Fruit fly (Drosophila melanogaster) whole organism, embryonic: ENCODE measurements around the gene CG44013.

Experiments
- Awh ChIP-seq: fragments of 200-800 bp; sonication (Bioruptor generic); IDR thresholded peaks from 2 replicates; pipeline ENCODE4, ENCODE4 v1.3.6; 2022; ENCODE audit warnings: missing biosample characterization, missing genetic modification characterization
- CG10147 ChIP-seq: fragments of 200-800 bp; sonication (Bioruptor generic); optimal IDR thresholded peaks from 2 replicates; lab custom pipeline; 2019; ENCODE audit warnings: missing biosample characterization, mild to moderate bottlenecking, missing genetic modification characterization, moderate library complexity
- CG13424 ChIP-seq: fragments of 200-800 bp; sonication (Bioruptor generic); optimal IDR thresholded peaks from 2 replicates; lab custom pipeline; 2019; ENCODE audit warnings: missing biosample characterization, mild to moderate bottlenecking, missing genetic modification characterization, moderate library complexity
- CG14860 ChIP-seq: fragments of 200-800 bp; sonication (Bioruptor generic); IDR thresholded peaks from 3 replicates; pipeline ENCODE4 v1.3.6; 2022; ENCODE audit warnings: missing biosample characterization, missing genetic modification characterization; ENCODE audit not compliant: partially characterized antibody
- CG9215 ChIP-seq: fragments of 200-800 bp; sonication (Bioruptor generic); IDR thresholded peaks from 2 replicates; pipeline ENCODE4 v1.3.6; 2022; ENCODE audit warnings: missing biosample characterization, missing genetic modification characterization
- Sin3A ChIP-seq: fragments of >200 bp; optimal IDR thresholded peaks from 2 replicates; lab custom pipeline; 2018
- ato ChIP-seq: fragments of 200-800 bp; sonication (Bioruptor generic); IDR thresholded peaks from 2 replicates; pipeline ENCODE4 v1.3.6; 2022; ENCODE audit warnings: missing biosample characterization, missing genetic modification characterization; ENCODE audit not compliant: partially characterized antibody
- disco-r ChIP-seq: fragments of 200-800 bp; sonication (Bioruptor generic); optimal IDR thresholded peaks from 2 replicates; lab custom pipeline; 2016; ENCODE audit warnings: missing biosample characterization, missing genetic modification characterization
- insv ChIP-seq, 2 experiments: fragments of 200-800 bp; sonication (Bioruptor generic); optimal IDR thresholded peaks; 3 replicates each; lab custom pipeline; 2016 to 2018; ENCODE audit warnings: missing biosample characterization in 2 of 2, missing genetic modification characterization in 2 of 2
- kah ChIP-seq: fragments of 200-800 bp; sonication (Bioruptor generic); optimal IDR thresholded peaks from 2 replicates; lab custom pipeline; 2018; ENCODE audit warnings: missing biosample characterization, mild to moderate bottlenecking, missing genetic modification characterization
- nom ChIP-seq: fragments of 200-800 bp; sonication (Bioruptor generic); optimal IDR thresholded peaks from 2 replicates; lab custom pipeline; 2017; ENCODE audit warnings: missing biosample characterization, missing genetic modification characterization, mild to moderate bottlenecking, moderate library complexity, missing genetic modification reagents
- sisA ChIP-seq: fragments of 200-800 bp; sonication (Bioruptor generic); IDR thresholded peaks from 2 replicates; pipeline ENCODE4 v1.3.6; 2022; ENCODE audit warnings: missing biosample characterization, missing genetic modification characterization
- sna ChIP-seq: fragments of 200-800 bp; sonication (Bioruptor generic); IDR thresholded peaks from 2 replicates; pipeline ENCODE4 v1.3.6; 2022; ENCODE audit warnings: missing biosample characterization, missing genetic modification characterization; ENCODE audit not compliant: partially characterized antibody
- z ChIP-seq: fragments of 200-800 bp; sonication (Bioruptor generic); IDR thresholded peaks from 3 replicates; pipeline ENCODE4 v1.3.6; 2022; ENCODE audit warnings: missing biosample characterization, missing genetic modification characterization

DNA sequence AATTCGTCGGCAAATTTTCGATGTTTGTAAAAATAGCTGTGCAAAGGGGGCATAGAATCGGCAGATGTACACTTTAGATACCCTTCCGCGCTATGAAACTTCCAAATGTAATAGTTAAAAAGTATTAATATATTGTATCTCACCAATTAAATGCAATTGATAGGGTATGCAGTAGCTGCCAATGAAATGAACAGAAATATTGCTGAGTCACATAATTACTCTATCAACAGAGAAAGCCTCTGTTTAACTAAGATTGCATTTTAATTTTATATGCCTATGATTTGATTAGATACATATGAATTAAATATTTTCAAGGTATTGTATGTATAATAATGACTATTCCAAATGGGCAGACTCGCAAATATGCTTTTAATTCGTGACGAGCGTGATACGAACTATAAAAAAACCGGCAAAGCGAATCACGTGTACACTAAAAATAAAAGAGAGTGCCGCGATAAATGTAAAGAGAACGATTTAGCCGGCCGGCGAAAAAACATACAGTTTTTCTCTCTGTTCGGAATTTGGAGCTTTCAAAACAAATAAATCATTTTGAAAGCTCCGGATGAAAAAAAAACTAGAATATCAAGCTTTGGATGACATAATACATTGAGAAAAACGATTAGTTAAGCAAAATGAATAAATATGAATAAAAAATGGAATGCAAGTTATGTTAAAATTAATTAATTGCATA is 38.3 kb upstream of the CG44013 start, which contains the start of gene AOX3:
- TF ChIP-seq CG13424 (tag; lab: Kevin White, UChicago) (no peak), CG9215 (peak; percentile 55), z (GFP tag; lab: Robert Waterston, UW) (no peak), nom (GFP tag; lab: Kevin White, UChicago) (no peak), sna (no peak), CG10147 (GFP tag; lab: Kevin White, UChicago) (no peak), ato (GFP tag; lab: Robert Waterston, UW) (no peak), Sin3A (no peak), CG14860 (no peak), insv (GFP tag; optimal IDR thresholded peaks at IDR 0.05; lab: Kevin White, UChicago) (no peak), disco-r (no peak), sisA (GFP tag; lab: Robert Waterston, UW) (no peak), kah (GFP tag; lab: Kevin White, UChicago) (no peak), Awh (GFP tag; lab: Robert Waterston, UW) (no peak)
